Fruit fly (Drosophila melanogaster) whole organism, embryonic: ENCODE data around the gene CG9328.

Source experiments
- B-H2 ChIP-seq: fragments of 200-800 bp; sonication (Bioruptor generic); optimal IDR thresholded peaks from 2 replicates; lab custom pipeline; 2018; ENCODE audit warnings: missing biosample characterization, mild to moderate bottlenecking, missing genetic modification characterization
- Bgb ChIP-seq: fragments of 200-800 bp; sonication (Bioruptor generic); IDR thresholded peaks from 2 replicates; pipeline ENCODE4 v1.3.6; 2022; ENCODE audit warnings: missing biosample characterization, missing genetic modification characterization; ENCODE audit not compliant: partially characterized antibody
- CG10366 ChIP-seq: fragments of 200-800 bp; sonication (Bioruptor generic); IDR thresholded peaks from 2 replicates; pipeline ENCODE4 v1.3.6; 2022; ENCODE audit warnings: missing biosample characterization, missing genetic modification characterization
- CG11398 ChIP-seq: fragments of 200-800 bp; sonication (Bioruptor generic); optimal IDR thresholded peaks from 2 replicates; lab custom pipeline; 2016; ENCODE audit warnings: missing biosample characterization, missing genetic modification characterization
- CG11504 ChIP-seq: fragments of 200-800 bp; sonication (Bioruptor generic); optimal IDR thresholded peaks from 3 replicates; lab custom pipeline; 2019; ENCODE audit warnings: missing biosample characterization, mild to moderate bottlenecking, missing genetic modification characterization, moderate library complexity
- CG12236 ChIP-seq: fragments of 200-800 bp; sonication (Bioruptor generic); optimal IDR thresholded peaks from 2 replicates; lab custom pipeline; 2016; ENCODE audit warnings: missing biosample characterization, missing genetic modification characterization
- CG13775 ChIP-seq: fragments of 200-800 bp; sonication (Bioruptor generic); optimal IDR thresholded peaks from 3 replicates; lab custom pipeline; 2017; ENCODE audit warnings: missing biosample characterization, mild to moderate bottlenecking, missing genetic modification characterization
- CG14710 ChIP-seq: fragments of 200-800 bp; sonication (Bioruptor generic); optimal IDR thresholded peaks from 3 replicates; lab custom pipeline; 2019; ENCODE audit warnings: missing biosample characterization, mild to moderate bottlenecking, missing genetic modification characterization, moderate library complexity
- CG15479 ChIP-seq: fragments of 200-800 bp; sonication (Bioruptor generic); optimal IDR thresholded peaks from 3 replicates; lab custom pipeline; 2019; ENCODE audit warnings: missing biosample characterization, mild to moderate bottlenecking, missing genetic modification characterization, moderate library complexity
- CG1602 ChIP-seq: fragments of 200-800 bp; sonication (Bioruptor generic); optimal IDR thresholded peaks from 3 replicates; lab custom pipeline; 2016; ENCODE audit warnings: missing biosample characterization, missing genetic modification characterization
- CG1647 ChIP-seq: fragments of 200-800 bp; sonication (Bioruptor generic); optimal IDR thresholded peaks from 3 replicates; lab custom pipeline; 2016; ENCODE audit warnings: missing biosample characterization, missing genetic modification characterization
- CG18476 ChIP-seq: fragments of 200-800 bp; sonication (Bioruptor generic); optimal IDR thresholded peaks from 2 replicates; lab custom pipeline; 2016; ENCODE audit warnings: missing biosample characterization, mild to moderate bottlenecking, missing genetic modification characterization
- CG3065 ChIP-seq: fragments of 200-800 bp; sonication (Bioruptor generic); optimal IDR thresholded peaks from 2 replicates; lab custom pipeline; 2016; ENCODE audit warnings: missing biosample characterization, missing genetic modification characterization
- CG3726 ChIP-seq: fragments of 200-800 bp; sonication (Bioruptor generic); IDR thresholded peaks from 3 replicates; pipeline ENCODE4, ENCODE4 v1.3.6; 2022; ENCODE audit warnings: missing biosample characterization, missing genetic modification characterization
- CG4730 ChIP-seq: fragments of 200-800 bp; sonication (Bioruptor generic); IDR thresholded peaks from 2 replicates; pipeline ENCODE4 v1.3.6; 2022; ENCODE audit warnings: missing biosample characterization, missing genetic modification characterization
- CG5180 ChIP-seq: fragments of 200-800 bp; sonication (Bioruptor generic); optimal IDR thresholded peaks from 3 replicates; lab custom pipeline; 2017; ENCODE audit warnings: missing biosample characterization, missing genetic modification characterization, mild to moderate bottlenecking, moderate library complexity, missing genetic modification reagents
- CG5953 ChIP-seq: fragments of 200-800 bp; sonication (Bioruptor generic); IDR thresholded peaks from 2 replicates; pipeline ENCODE4 v1.3.6; 2022; ENCODE audit warnings: missing biosample characterization, missing genetic modification characterization
- CG6654 ChIP-seq: fragments of 200-800 bp; sonication (Bioruptor generic); optimal IDR thresholded peaks from 2 replicates; lab custom pipeline; 2017; ENCODE audit warnings: missing biosample characterization, mild to moderate bottlenecking, missing genetic modification characterization
- CG6765 ChIP-seq: fragments of 200-800 bp; sonication (Bioruptor generic); optimal IDR thresholded peaks from 3 replicates; lab custom pipeline; 2017; ENCODE audit warnings: missing biosample characterization, mild to moderate bottlenecking, missing genetic modification characterization
- CG8281 ChIP-seq: fragments of 200-800 bp; sonication (Bioruptor generic); optimal IDR thresholded peaks from 2 replicates; lab custom pipeline; 2018; ENCODE audit warnings: missing biosample characterization, mild to moderate bottlenecking, missing genetic modification characterization, moderate library complexity
- CG9437 ChIP-seq: fragments of 200-800 bp; sonication (Bioruptor generic); optimal IDR thresholded peaks from 2 replicates; lab custom pipeline; 2018; ENCODE audit warnings: missing biosample characterization, mild to moderate bottlenecking, missing genetic modification characterization
- CG9609 ChIP-seq: fragments of 200-800 bp; sonication (Bioruptor generic); optimal IDR thresholded peaks from 3 replicates; lab custom pipeline; 2016; ENCODE audit warnings: missing biosample characterization, missing genetic modification characterization
- Dek ChIP-seq: fragments of 200-800 bp; sonication (Bioruptor generic); optimal IDR thresholded peaks from 3 replicates; lab custom pipeline; 2019; ENCODE audit warnings: missing biosample characterization, mild to moderate bottlenecking, missing genetic modification characterization, moderate library complexity
- Drgx ChIP-seq: fragments of 200-800 bp; sonication (Bioruptor generic); IDR thresholded peaks from 2 replicates; pipeline ENCODE4 v1.3.6; 2022; ENCODE audit warnings: missing biosample characterization, missing genetic modification characterization
- Fer3 ChIP-seq: fragments of 200-800 bp; sonication (Bioruptor generic); optimal IDR thresholded peaks from 2 replicates; lab custom pipeline; 2018; ENCODE audit warnings: missing biosample characterization, mild to moderate bottlenecking, missing genetic modification characterization, moderate library complexity
- GATAe ChIP-seq: fragments of 200-800 bp; sonication (Bioruptor generic); conservative IDR thresholded peaks from 2 replicates; pipeline ENCODE4 v1.3.6; 2022; ENCODE audit warnings: missing biosample characterization, missing genetic modification characterization
- Gug ChIP-seq: fragments of 200-800 bp; sonication (Bioruptor generic); IDR thresholded peaks from 4 replicates; pipeline ENCODE4 v1.3.6; 2022; ENCODE audit warnings: missing biosample characterization, missing genetic modification characterization
- HLH54F ChIP-seq: fragments of 200-800 bp; sonication (Bioruptor generic); optimal IDR thresholded peaks from 3 replicates; lab custom pipeline; 2016; ENCODE audit warnings: missing biosample characterization, missing genetic modification characterization
- Lpt ChIP-seq: fragments of >200 bp; optimal IDR thresholded peaks from 2 replicates; lab custom pipeline; 2018; ENCODE audit warnings: missing biosample characterization, missing genetic modification characterization
- Ravus ChIP-seq: fragments of 200-800 bp; sonication (Bioruptor generic); IDR thresholded peaks from 2 replicates; pipeline ENCODE4 v1.3.6; 2022; ENCODE audit warnings: missing biosample characterization, missing genetic modification characterization
- Sry-δ ChIP-seq: fragments of 200-800 bp; sonication (Bioruptor generic); optimal IDR thresholded peaks from 2 replicates; lab custom pipeline; 2016; ENCODE audit warnings: missing biosample characterization, missing genetic modification characterization
- amos ChIP-seq: fragments of 200-800 bp; sonication (Bioruptor generic); IDR thresholded peaks from 2 replicates; pipeline ENCODE4 v1.3.6; 2022; ENCODE audit warnings: missing biosample characterization, missing genetic modification characterization; ENCODE audit not compliant: partially characterized antibody
- chif ChIP-seq, 2 experiments: fragments of 200-800 bp; sonication (Bioruptor generic); optimal IDR thresholded peaks; 3 replicates each; lab custom pipeline; 2016; ENCODE audit warnings: missing biosample characterization in 2 of 2, missing genetic modification characterization in 2 of 2
- ci ChIP-seq: fragments of 200-800 bp; sonication (Bioruptor generic); IDR thresholded peaks from 3 replicates; pipeline ENCODE4 v1.3.6; 2022; ENCODE audit warnings: missing biosample characterization, missing genetic modification characterization
- crc ChIP-seq: fragments of 200-800 bp; sonication (Bioruptor generic); optimal IDR thresholded peaks from 2 replicates; lab custom pipeline; 2016; ENCODE audit warnings: missing biosample characterization, missing genetic modification characterization
- en ChIP-seq: fragments of 200-800 bp; sonication (Bioruptor generic); optimal IDR thresholded peaks from 2 replicates; lab custom pipeline; 2016; ENCODE audit warnings: missing biosample characterization, missing genetic modification characterization
- eyg ChIP-seq: fragments of 200-800 bp; sonication (Bioruptor generic); optimal IDR thresholded peaks from 3 replicates; lab custom pipeline; 2016; ENCODE audit warnings: missing biosample characterization, missing genetic modification characterization
- fd96Cb ChIP-seq: fragments of 200-800 bp; sonication (Bioruptor generic); optimal IDR thresholded peaks from 2 replicates; lab custom pipeline; 2018; ENCODE audit warnings: missing biosample characterization, mild to moderate bottlenecking, missing genetic modification characterization, moderate library complexity
- gem ChIP-seq: fragments of 200-800 bp; sonication (Bioruptor generic); optimal IDR thresholded peaks from 2 replicates; lab custom pipeline; 2019; ENCODE audit warnings: missing biosample characterization, mild to moderate bottlenecking, missing genetic modification characterization, moderate library complexity
- inv ChIP-seq: fragments of 200-800 bp; sonication (Bioruptor generic); IDR thresholded peaks from 2 replicates; pipeline ENCODE4 v1.3.6; 2022; ENCODE audit warnings: missing biosample characterization, missing genetic modification characterization; ENCODE audit not compliant: partially characterized antibody
- ken ChIP-seq: fragments of 200-800 bp; sonication (Bioruptor generic); IDR thresholded peaks from 3 replicates; pipeline ENCODE4 v1.3.6; 2022; ENCODE audit warnings: missing biosample characterization, missing genetic modification characterization
- lola ChIP-seq, 3 experiments: fragments of >200 bp in 2 of 3; fragments of 200-800 bp in 1 of 3; sonication (Bioruptor generic) in 1 of 3; optimal IDR thresholded peaks; 2 replicates each; lab custom pipeline; 2017 to 2019; ENCODE audit warnings: missing biosample characterization in 3 of 3, missing genetic modification characterization in 3 of 3, mild to moderate bottlenecking in 1 of 3, moderate library complexity in 1 of 3
- mirr ChIP-seq: fragments of 200-800 bp; sonication (Bioruptor generic); optimal IDR thresholded peaks from 3 replicates; lab custom pipeline; 2018; ENCODE audit warnings: missing biosample characterization, mild to moderate bottlenecking, missing genetic modification characterization
- nau ChIP-seq: fragments of 200-800 bp; sonication (Bioruptor generic); optimal IDR thresholded peaks from 3 replicates; lab custom pipeline; 2017; ENCODE audit warnings: missing biosample characterization, mild to moderate bottlenecking, missing genetic modification characterization, missing genetic modification reagents
- nom ChIP-seq: fragments of 200-800 bp; sonication (Bioruptor generic); optimal IDR thresholded peaks from 2 replicates; lab custom pipeline; 2017; ENCODE audit warnings: missing biosample characterization, missing genetic modification characterization, mild to moderate bottlenecking, moderate library complexity, missing genetic modification reagents
- peb ChIP-seq: fragments of 200-800 bp; sonication (Bioruptor generic); IDR thresholded peaks from 2 replicates; pipeline ENCODE4 v1.3.6; 2022; ENCODE audit warnings: missing biosample characterization, missing genetic modification characterization
- repo ChIP-seq: fragments of 200-800 bp; sonication (Bioruptor generic); optimal IDR thresholded peaks from 2 replicates; lab custom pipeline; 2016; ENCODE audit warnings: missing biosample characterization, missing genetic modification characterization
- sna ChIP-seq: fragments of 200-800 bp; sonication (Bioruptor generic); IDR thresholded peaks from 2 replicates; pipeline ENCODE4 v1.3.6; 2022; ENCODE audit warnings: missing biosample characterization, missing genetic modification characterization; ENCODE audit not compliant: partially characterized antibody
- zfh1 ChIP-seq: fragments of 200-800 bp; sonication (Bioruptor generic); IDR thresholded peaks from 3 replicates; pipeline ENCODE4 v1.3.6; 2022; ENCODE audit warnings: missing biosample characterization, missing genetic modification characterization
- zfh2 ChIP-seq: fragments of 200-800 bp; sonication (Bioruptor generic); optimal IDR thresholded peaks from 2 replicates; lab custom pipeline; 2016; ENCODE audit warnings: missing biosample characterization, missing genetic modification characterization

The CG9328 gene

dm6 chr2L:20780768-20781167 is 16.7 kb upstream of the CG9328 start (continued):
- TF ChIP-seq CG9437 (GFP tag; lab: Kevin White, UChicago) (no peak), CG3065 (GFP tag; lab: Kevin White, UChicago) (no peak), chif (GFP tag; optimal IDR thresholded peaks at IDR 0.05; lab: Kevin White, UChicago) (peak; percentile 14 to 49), nom (no peak), CG1647 (GFP tag; lab: Kevin White, UChicago) (peak; percentile 7), CG11398 (peak; percentile 75), Bgb (no peak), sna (no peak), Fer3 (tag; lab: Kevin White, UChicago) (peak; percentile 57), CG1602 (GFP tag; lab: Kevin White, UChicago) (peak; percentile 13), ken (peak; percentile 69; the same call in 2 of the 3 replicates), nau (GFP tag; lab: Kevin White, UChicago) (peak; percentile 69), Drgx (GFP tag; lab: Robert Waterston, UW) (no peak), CG5953 (GFP tag; lab: Robert Waterston, UW) (peak; percentile 52; the same call in 1 of the 2 replicates), Lpt (GFP tag; lab: Kevin White, UChicago) (no peak), Dek (tag; lab: Kevin White, UChicago) (peak; percentile 49), inv (no peak), lola (GFP tag; optimal IDR thresholded peaks at IDR 0.05; lab: Kevin White, UChicago) (peak in 1 of 3 experiments; percentile 53), gem (tag; lab: Kevin White, UChicago) (peak; percentile 71), peb (GFP tag; lab: Robert Waterston, UW) (0 out of 2 replicates have a peak, but pooled peaks have one; percentile 28), CG12236 (GFP tag; lab: Kevin White, UChicago) (peak; percentile 51), amos (GFP tag; lab: Robert Waterston, UW) (no peak), Ravus (GFP tag; lab: Robert Waterston, UW) (no peak), GATAe (GFP tag; lab: Robert Waterston, UW) (no peak), Gug (GFP tag; lab: Robert Waterston, UW) (no peak), fd96Cb (tag; lab: Kevin White, UChicago) (peak; percentile 18), CG11504 (peak; percentile 52), CG15479 (peak; percentile 86), CG14710 (peak; percentile 56), repo (GFP tag; lab: Kevin White, UChicago) (peak; percentile 12), CG4730 (GFP tag; lab: Robert Waterston, UW) (no peak), CG5180 (GFP tag; lab: Kevin White, UChicago) (peak; percentile 46), CG13775 (no peak), CG18476 (GFP tag; lab: Kevin White, UChicago) (peak; percentile 2), CG6654 (GFP tag; lab: Kevin White, UChicago) (peak; percentile 54), CG10366 (GFP tag; lab: Robert Waterston, UW) (peak; percentile 34; the same call in 1 of the 2 replicates), eyg (GFP tag; lab: Kevin White, UChicago) (peak; percentile 48), zfh1 (GFP tag; lab: Robert Waterston, UW) (peak; percentile 74; the same call in 2 of the 3 replicates), CG3726 (GFP tag; lab: Robert Waterston, UW) (peak; percentile 59; the same call in 1 of the 3 replicates), mirr (GFP tag; lab: Kevin White, UChicago) (peak; percentile 55), B-H2 (peak; percentile 16), HLH54F (peak; percentile 1), CG9609 (GFP tag; lab: Kevin White, UChicago) (peak; percentile 48), ci (GFP tag; lab: Robert Waterston, UW) (peak; percentile 82), zfh2 (GFP tag; lab: Kevin White, UChicago) (no peak), Sry-δ (GFP tag; lab: Kevin White, UChicago) (peak; percentile 0), CG6765 (GFP tag; lab: Kevin White, UChicago) (peak; percentile 57), en (GFP tag; lab: Kevin White, UChicago) (peak; percentile 1), crc (GFP tag; lab: Kevin White, UChicago) (no peak), CG8281 (tag; lab: Kevin White, UChicago) (peak; percentile 13)
